Fruit fly (Drosophila melanogaster) Kc167 (cell line): Measurements from ENCODE around the gene CG4998.

Source experiments
- Myc ChIP-seq: fragments of >200 bp; optimal IDR thresholded peaks from 2 replicates; lab custom pipeline; 2017; ENCODE audit warnings: missing external identifiers
- ttk ChIP-seq: sonication (Bioruptor generic); optimal IDR thresholded peaks from 2 replicates; lab custom pipeline; 2017; ENCODE audit warnings: missing external identifiers

dm6 chr3L:16393700-16394099 lies 54.9 kb downstream of the CG4998 start:
- TF ChIP-seq Myc (no peak), ttk (lab: Kevin White, UChicago) (no peak)
